Worm (Caenorhabditis elegans) whole organism, L3 larva: Measurements from ENCODE around the gene F58A3.3.

Experiments
- ZK546.5 ChIP-seq: sonication (generic microtip); optimal IDR thresholded peaks from 2 replicates; lab custom pipeline; 2017; ENCODE audit warnings: missing biosample characterization, missing genetic modification characterization
- aly-2 ChIP-seq: fragments of 150-350 bp; optimal IDR thresholded peaks from 2 replicates; lab custom pipeline; 2014; ENCODE audit warnings: missing biosample characterization, missing genetic modification characterization
- ama-1 ChIP-seq: fragments of 150-350 bp; optimal IDR thresholded peaks from 2 replicates; lab custom pipeline; 2018
- ceh-16 ChIP-seq: sonication (generic microtip); optimal IDR thresholded peaks from 2 replicates; lab custom pipeline; 2017; ENCODE audit warnings: missing biosample characterization, missing genetic modification characterization
- ceh-9 ChIP-seq: sonication (generic microtip); optimal IDR thresholded peaks from 2 replicates; lab custom pipeline; 2018; ENCODE audit warnings: missing biosample characterization, missing genetic modification characterization
- egl-27 ChIP-seq: sonication (generic microtip); optimal IDR thresholded peaks from 4 replicates; lab custom pipeline; 2017; ENCODE audit warnings: missing biosample characterization, missing genetic modification reagents, missing genetic modification characterization
- egl-5 ChIP-seq: fragments of 150-350 bp; optimal IDR thresholded peaks from 2 replicates; lab custom pipeline; 2017; ENCODE audit warnings: missing biosample characterization, missing genetic modification reagents, missing genetic modification characterization, inconsistent platforms
- elt-2 ChIP-seq: sonication (generic microtip); optimal IDR thresholded peaks from 2 replicates; lab custom pipeline; 2016; ENCODE audit warnings: missing genetic modification reagents, mild to moderate bottlenecking, missing genetic modification characterization, missing compliant biosample characterization
- elt-3 ChIP-seq, 3 experiments: fragments of 150-350 bp in 1 of 3; sonication (generic microtip) in 2 of 3; optimal IDR thresholded peaks; 2 replicates in 2 of 3; 4 replicates in 1 of 3; lab custom pipeline; 2014 to 2017; ENCODE audit warnings: missing biosample characterization in 3 of 3, missing genetic modification characterization in 3 of 3
- eor-1 ChIP-seq, 2 experiments: fragments of 150-350 bp; optimal IDR thresholded peaks; 2 replicates each; lab custom pipeline; 2014 to 2018; ENCODE audit warnings: missing biosample characterization in 2 of 2, missing genetic modification characterization in 2 of 2
- fos-1 ChIP-seq: fragments of 150-350 bp; optimal IDR thresholded peaks from 2 replicates; lab custom pipeline; 2014; ENCODE audit warnings: missing biosample characterization, missing genetic modification characterization
- hmg-11 ChIP-seq: sonication (generic microtip); optimal IDR thresholded peaks from 2 replicates; lab custom pipeline; 2016; ENCODE audit warnings: missing genetic modification characterization, missing compliant biosample characterization
- lin-15B ChIP-seq: fragments of 150-350 bp; optimal IDR thresholded peaks from 2 replicates; lab custom pipeline; 2014; ENCODE audit warnings: missing biosample characterization, missing genetic modification characterization
- mdl-1 ChIP-seq: fragments of 150-350 bp; optimal IDR thresholded peaks from 2 replicates; lab custom pipeline; 2014; ENCODE audit warnings: missing biosample characterization, missing genetic modification characterization
- mml-1 ChIP-seq: fragments of 150-350 bp; sonication (generic microtip); optimal IDR thresholded peaks from 3 replicates; lab custom pipeline; 2014; ENCODE audit warnings: missing biosample characterization, missing genetic modification characterization
- nfya-1 ChIP-seq: sonication (generic microtip); optimal IDR thresholded peaks from 2 replicates; lab custom pipeline; 2017; ENCODE audit warnings: missing genetic modification characterization, mild to moderate bottlenecking, missing compliant biosample characterization, antibody characterized with exemption, moderate library complexity; ENCODE audit not compliant: insufficient read depth
- nhr-11 ChIP-seq: fragments of 150-350 bp; optimal IDR thresholded peaks from 2 replicates; lab custom pipeline; 2014; ENCODE audit warnings: missing biosample characterization, missing genetic modification characterization
- nhr-12 ChIP-seq: fragments of 150-350 bp; optimal IDR thresholded peaks from 2 replicates; lab custom pipeline; 2014; ENCODE audit warnings: missing biosample characterization, missing genetic modification characterization
- nhr-237 ChIP-seq: fragments of 150-350 bp; optimal IDR thresholded peaks from 2 replicates; lab custom pipeline; 2014; ENCODE audit warnings: missing biosample characterization, missing genetic modification characterization
- nhr-25 ChIP-seq: sonication (generic microtip); optimal IDR thresholded peaks from 2 replicates; lab custom pipeline; 2017; ENCODE audit warnings: missing biosample characterization, missing genetic modification characterization
- nhr-28 ChIP-seq: fragments of 150-350 bp; optimal IDR thresholded peaks from 2 replicates; lab custom pipeline; 2014; ENCODE audit warnings: missing biosample characterization, missing genetic modification characterization
- nhr-43 ChIP-seq: sonication (generic microtip); optimal IDR thresholded peaks from 2 replicates; lab custom pipeline; 2016; ENCODE audit warnings: mild to moderate bottlenecking, missing genetic modification characterization, missing compliant biosample characterization; ENCODE audit not compliant: poor library complexity, severe bottlenecking
- nhr-67 ChIP-seq: fragments of 150-350 bp; optimal IDR thresholded peaks from 2 replicates; lab custom pipeline; 2014; ENCODE audit warnings: missing biosample characterization, missing genetic modification characterization
- nhr-76 ChIP-seq: fragments of 150-350 bp; sonication (generic microtip); optimal IDR thresholded peaks from 5 replicates; lab custom pipeline; 2014; ENCODE audit warnings: missing biosample characterization, missing genetic modification characterization
- nhr-77 ChIP-seq: fragments of 150-350 bp; optimal IDR thresholded peaks from 2 replicates; lab custom pipeline; 2014; ENCODE audit warnings: missing biosample characterization, missing genetic modification characterization
- pha-4 ChIP-seq: fragments of 150-350 bp; optimal IDR thresholded peaks from 2 replicates; lab custom pipeline; 2014; ENCODE audit warnings: missing biosample characterization, missing genetic modification reagents, missing genetic modification characterization
- sea-2 ChIP-seq: fragments of 150-350 bp; sonication (generic microtip); optimal IDR thresholded peaks from 4 replicates; lab custom pipeline; 2014; ENCODE audit warnings: missing biosample characterization, missing genetic modification reagents, missing genetic modification characterization
- snpc-4 ChIP-seq: fragments of 150-350 bp; optimal IDR thresholded peaks from 2 replicates; lab custom pipeline; 2014; ENCODE audit warnings: missing biosample characterization, missing genetic modification characterization
- unc-39 ChIP-seq: sonication (generic microtip); optimal IDR thresholded peaks from 4 replicates; lab custom pipeline; 2017; ENCODE audit warnings: missing biosample characterization, missing genetic modification characterization
- zag-1 ChIP-seq: fragments of 150-350 bp; optimal IDR thresholded peaks from 2 replicates; lab custom pipeline; 2014; ENCODE audit warnings: missing biosample characterization, missing genetic modification characterization

F58A3.3 gene

ce11 chrX:10970629-10971028, 41.8 kb upstream of the F58A3.3 start, which contains the start of gene K09C8.8:
Gene K09C8.8 (plus strand): TSS chrX:10970929.
- TF ChIP-seq elt-3 (tag; optimal IDR thresholded peaks at IDR 0.05; lab: Kevin White, UChicago): no peak
- TF ChIP-seq hmg-11 (tag; lab: Kevin White, UChicago): no peak
- no peak for TF ChIP-seq nhr-77

ce11 chrX:10971118-10971517, 41.3 kb upstream of the F58A3.3 start:
- TF ChIP-seq nhr-11 (tag; lab: Kevin White, UChicago) (no peak), elt-2 (no peak), lin-15B (tag; lab: Kevin White, UChicago) (no peak), ZK546.5 (tag; lab: Kevin White, UChicago) (no peak)

- TF ChIP-seq nhr-237 (tag; lab: Kevin White, UChicago) (no peak), mml-1 (tag; lab: Kevin White, UChicago) (no peak)
- TF ChIP-seq, all 47 proteins: peak for 0
Measured at ce11 chrX:10976447-10977196, 35.8 kb upstream of the F58A3.3 start.

ce11 chrX:10979186-10979585, 33.3 kb upstream of the F58A3.3 start, which contains the start of gene pxn-2:
Gene pxn-2 (minus strand): TSS chrX:10979286.
- TF ChIP-seq lin-15B (tag; lab: Kevin White, UChicago): no peak
- no peak for TF ChIP-seq zag-1 (tag; lab: Kevin White, UChicago)
- no peak for TF ChIP-seq aly-2 (tag; lab: Kevin White, UChicago)
- no peak for TF ChIP-seq nhr-25 (tag; lab: Kevin White, UChicago)
- no peak for TF ChIP-seq nhr-11 (tag; lab: Kevin White, UChicago)
- no peak for TF ChIP-seq mml-1 (tag; lab: Kevin White, UChicago)
- TF ChIP-seq nhr-28 (tag; lab: Kevin White, UChicago): no peak
- TF ChIP-seq unc-39 (tag; lab: Kevin White, UChicago): no peak
- no peak for TF ChIP-seq fos-1
- no peak for TF ChIP-seq snpc-4 (tag; lab: Kevin White, UChicago)
- TF ChIP-seq ceh-16 (tag; lab: Kevin White, UChicago): no peak
- TF ChIP-seq egl-27 (tag; lab: Kevin White, UChicago): no peak
- TF ChIP-seq ceh-9 (tag; lab: Kevin White, UChicago): no peak
- TF ChIP-seq elt-2: no peak

- TF ChIP-seq nhr-43: no peak
- TF ChIP-seq ceh-9 (tag; lab: Kevin White, UChicago): no peak
- no peak for TF ChIP-seq elt-2
- TF ChIP-seq egl-5 (tag; lab: Kevin White, UChicago): no peak
- no peak for TF ChIP-seq nhr-12 (tag; lab: Kevin White, UChicago)
- TF ChIP-seq mdl-1 (tag; lab: Kevin White, UChicago): no peak
- TF ChIP-seq unc-39 (tag; lab: Kevin White, UChicago): no peak
- TF ChIP-seq nhr-76 (tag; lab: Kevin White, UChicago): no peak
- no peak for TF ChIP-seq ama-1
Measured at ce11 chrX:10981374-10981773, 31.1 kb upstream of the F58A3.3 start.

- TF ChIP-seq elt-3 (tag; optimal IDR thresholded peaks at IDR 0.05; lab: Kevin White, UChicago) (no peak), unc-39 (tag; lab: Kevin White, UChicago) (no peak), nhr-76 (tag; lab: Kevin White, UChicago) (no peak), sea-2 (GFP tag; lab: Kevin White, UChicago) (no peak), mdl-1 (tag; lab: Kevin White, UChicago) (no peak), pha-4 (tag; lab: Kevin White, UChicago) (no peak), nhr-28 (tag; lab: Kevin White, UChicago) (no peak), ZK546.5 (tag; lab: Kevin White, UChicago) (no peak), nhr-25 (tag; lab: Kevin White, UChicago) (no peak), nhr-77 (no peak), eor-1 (tag; optimal IDR thresholded peaks at IDR 0.05; lab: Kevin White, UChicago) (no peak), nhr-43 (no peak), fos-1 (no peak), nfya-1 (tag; lab: Kevin White, UChicago) (no peak), ceh-16 (tag; lab: Kevin White, UChicago) (no peak), nhr-67 (tag; lab: Kevin White, UChicago) (no peak), nhr-237 (tag; lab: Kevin White, UChicago) (no peak)
Measured at ce11 chrX:10982051-10982450, 30.4 kb upstream of the F58A3.3 start, which contains the start of gene ver-4. Gene ver-4 (plus strand): TSS chrX:10982351.
